Worm (Caenorhabditis elegans): Measurements from ENCODE around the gene F58E2.3.

DNA sequence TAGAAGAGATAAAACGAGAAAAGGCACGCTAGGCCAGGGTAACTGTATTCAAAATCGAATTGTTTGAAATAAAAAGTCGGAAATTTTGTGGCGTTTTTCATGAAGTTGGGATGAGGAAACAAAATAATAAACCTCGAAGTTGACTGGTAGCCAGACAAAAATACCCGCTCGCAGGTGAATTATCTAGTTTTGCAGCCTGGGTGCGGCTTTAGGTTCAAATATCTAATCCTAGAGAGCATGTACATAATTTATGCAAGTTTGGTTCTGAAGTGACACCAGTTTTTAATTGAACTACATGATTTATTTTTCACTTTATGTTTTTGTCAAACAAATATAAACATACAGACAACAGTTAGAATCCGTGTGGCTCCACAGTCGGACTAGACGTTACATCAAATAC is 14.5 kb downstream of the F58E2.3 start, which contains the start of gene srz-37:
- TF ChIP-seq ztf-22 (GFP tag; optimal IDR thresholded peaks at IDR 0.05) (no peak), efl-1 (GFP tag; optimal IDR thresholded peaks at IDR 0.05) (no peak), ztf-3 (GFP tag; optimal IDR thresholded peaks at IDR 0.05) (no peak), ceh-79 (tag; optimal IDR thresholded peaks at IDR 0.05) (no peak), Y67H2A.10 (GFP tag; conservative IDR thresholded peaks at IDR 0.05) (no peak), D2030.7 (GFP tag; IDR thresholded peaks at IDR 0.05) (no peak)
